Worm (Caenorhabditis elegans) whole organism, L3 larva: ENCODE results near the gene acs-5.

ENCODE experiments used
- R02D3.7 ChIP-seq: fragments of 150-350 bp; optimal IDR thresholded peaks from 2 replicates; lab custom pipeline; 2014; ENCODE audit warnings: missing biosample characterization, missing genetic modification characterization
- ZK546.5 ChIP-seq: sonication (generic microtip); optimal IDR thresholded peaks from 2 replicates; lab custom pipeline; 2017; ENCODE audit warnings: missing biosample characterization, missing genetic modification characterization
- ama-1 ChIP-seq: fragments of 150-350 bp; optimal IDR thresholded peaks from 2 replicates; lab custom pipeline; 2018
- ceh-16 ChIP-seq: sonication (generic microtip); optimal IDR thresholded peaks from 2 replicates; lab custom pipeline; 2017; ENCODE audit warnings: missing biosample characterization, missing genetic modification characterization
- ceh-28 ChIP-seq: fragments of 150-350 bp; optimal IDR thresholded peaks from 2 replicates; lab custom pipeline; 2014; ENCODE audit warnings: missing biosample characterization, missing genetic modification reagents, missing genetic modification characterization
- daf-12 ChIP-seq: fragments of 150-350 bp; optimal IDR thresholded peaks from 2 replicates; lab custom pipeline; 2014; ENCODE audit warnings: missing biosample characterization, missing genetic modification reagents, missing genetic modification characterization
- egl-5 ChIP-seq: fragments of 150-350 bp; optimal IDR thresholded peaks from 2 replicates; lab custom pipeline; 2017; ENCODE audit warnings: missing biosample characterization, missing genetic modification reagents, missing genetic modification characterization, inconsistent platforms
- elt-1 ChIP-seq: fragments of 150-350 bp; optimal IDR thresholded peaks from 2 replicates; lab custom pipeline; 2014; ENCODE audit warnings: missing biosample characterization, missing genetic modification characterization
- elt-2 ChIP-seq: sonication (generic microtip); optimal IDR thresholded peaks from 2 replicates; lab custom pipeline; 2016; ENCODE audit warnings: missing genetic modification reagents, mild to moderate bottlenecking, missing genetic modification characterization, missing compliant biosample characterization
- elt-3 ChIP-seq, 3 experiments: fragments of 150-350 bp in 1 of 3; sonication (generic microtip) in 2 of 3; optimal IDR thresholded peaks; 2 replicates in 2 of 3; 4 replicates in 1 of 3; lab custom pipeline; 2014 to 2017; ENCODE audit warnings: missing biosample characterization in 3 of 3, missing genetic modification characterization in 3 of 3
- eor-1 ChIP-seq, 2 experiments: fragments of 150-350 bp; optimal IDR thresholded peaks; 2 replicates each; lab custom pipeline; 2014 to 2018; ENCODE audit warnings: missing biosample characterization in 2 of 2, missing genetic modification characterization in 2 of 2
- fkh-2 ChIP-seq: fragments of 150-350 bp; optimal IDR thresholded peaks from 2 replicates; lab custom pipeline; 2014; ENCODE audit warnings: missing biosample characterization, missing genetic modification reagents, missing genetic modification characterization
- hmg-11 ChIP-seq: sonication (generic microtip); optimal IDR thresholded peaks from 2 replicates; lab custom pipeline; 2016; ENCODE audit warnings: missing genetic modification characterization, missing compliant biosample characterization
- jun-1 ChIP-seq: fragments of 150-350 bp; optimal IDR thresholded peaks from 2 replicates; lab custom pipeline; 2014; ENCODE audit warnings: missing biosample characterization, missing genetic modification reagents, missing genetic modification characterization
- lin-39 ChIP-seq: fragments of 150-350 bp; optimal IDR thresholded peaks from 2 replicates; lab custom pipeline; 2018; ENCODE audit warnings: missing biosample characterization, missing genetic modification reagents, missing genetic modification characterization
- lsy-12 ChIP-seq: sonication (generic microtip); optimal IDR thresholded peaks from 2 replicates; lab custom pipeline; 2016; ENCODE audit warnings: mild to moderate bottlenecking, missing genetic modification characterization, missing compliant biosample characterization
- mml-1 ChIP-seq: fragments of 150-350 bp; sonication (generic microtip); optimal IDR thresholded peaks from 3 replicates; lab custom pipeline; 2014; ENCODE audit warnings: missing biosample characterization, missing genetic modification characterization
- nfya-1 ChIP-seq: sonication (generic microtip); optimal IDR thresholded peaks from 2 replicates; lab custom pipeline; 2017; ENCODE audit warnings: missing genetic modification characterization, mild to moderate bottlenecking, missing compliant biosample characterization, antibody characterized with exemption, moderate library complexity; ENCODE audit not compliant: insufficient read depth
- nhr-11 ChIP-seq: fragments of 150-350 bp; optimal IDR thresholded peaks from 2 replicates; lab custom pipeline; 2014; ENCODE audit warnings: missing biosample characterization, missing genetic modification characterization
- nhr-12 ChIP-seq: fragments of 150-350 bp; optimal IDR thresholded peaks from 2 replicates; lab custom pipeline; 2014; ENCODE audit warnings: missing biosample characterization, missing genetic modification characterization
- nhr-23 ChIP-seq: fragments of 150-350 bp; optimal IDR thresholded peaks from 2 replicates; lab custom pipeline; 2014; ENCODE audit warnings: missing biosample characterization, missing genetic modification reagents, missing genetic modification characterization
- nhr-25 ChIP-seq: sonication (generic microtip); optimal IDR thresholded peaks from 2 replicates; lab custom pipeline; 2017; ENCODE audit warnings: missing biosample characterization, missing genetic modification characterization
- nhr-28 ChIP-seq: fragments of 150-350 bp; optimal IDR thresholded peaks from 2 replicates; lab custom pipeline; 2014; ENCODE audit warnings: missing biosample characterization, missing genetic modification characterization
- nhr-43 ChIP-seq: sonication (generic microtip); optimal IDR thresholded peaks from 2 replicates; lab custom pipeline; 2016; ENCODE audit warnings: mild to moderate bottlenecking, missing genetic modification characterization, missing compliant biosample characterization; ENCODE audit not compliant: poor library complexity, severe bottlenecking
- nhr-67 ChIP-seq: fragments of 150-350 bp; optimal IDR thresholded peaks from 2 replicates; lab custom pipeline; 2014; ENCODE audit warnings: missing biosample characterization, missing genetic modification characterization
- nhr-76 ChIP-seq: fragments of 150-350 bp; sonication (generic microtip); optimal IDR thresholded peaks from 5 replicates; lab custom pipeline; 2014; ENCODE audit warnings: missing biosample characterization, missing genetic modification characterization
- nhr-77 ChIP-seq: fragments of 150-350 bp; optimal IDR thresholded peaks from 2 replicates; lab custom pipeline; 2014; ENCODE audit warnings: missing biosample characterization, missing genetic modification characterization
- pha-4 ChIP-seq: fragments of 150-350 bp; optimal IDR thresholded peaks from 2 replicates; lab custom pipeline; 2014; ENCODE audit warnings: missing biosample characterization, missing genetic modification reagents, missing genetic modification characterization
- pqm-1 ChIP-seq: fragments of 150-350 bp; optimal IDR thresholded peaks from 2 replicates; lab custom pipeline; 2017; ENCODE audit warnings: missing biosample characterization, missing genetic modification characterization, inconsistent platforms
- sea-2 ChIP-seq: fragments of 150-350 bp; sonication (generic microtip); optimal IDR thresholded peaks from 4 replicates; lab custom pipeline; 2014; ENCODE audit warnings: missing biosample characterization, missing genetic modification reagents, missing genetic modification characterization
- skn-1 ChIP-seq: fragments of 150-350 bp; optimal IDR thresholded peaks from 2 replicates; lab custom pipeline; 2014; ENCODE audit warnings: missing biosample characterization, missing genetic modification characterization
- snpc-4 ChIP-seq: fragments of 150-350 bp; optimal IDR thresholded peaks from 2 replicates; lab custom pipeline; 2014; ENCODE audit warnings: missing biosample characterization, missing genetic modification characterization
- tbx-2 ChIP-seq: sonication (generic microtip); optimal IDR thresholded peaks from 2 replicates; lab custom pipeline; 2016; ENCODE audit warnings: mild to moderate bottlenecking, missing genetic modification characterization, missing compliant biosample characterization
- zag-1 ChIP-seq: fragments of 150-350 bp; optimal IDR thresholded peaks from 2 replicates; lab custom pipeline; 2014; ENCODE audit warnings: missing biosample characterization, missing genetic modification characterization
- ztf-11 ChIP-seq: fragments of 150-350 bp; optimal IDR thresholded peaks from 2 replicates; lab custom pipeline; 2014; ENCODE audit warnings: missing biosample characterization, missing genetic modification characterization
- ztf-4 ChIP-seq: fragments of 150-350 bp; optimal IDR thresholded peaks from 2 replicates; lab custom pipeline; 2014; ENCODE audit warnings: missing biosample characterization, missing genetic modification characterization

Gene acs-5

ce11 chrIII:13548982-13549381 is 5.6 kb upstream of the acs-5 start, which contains the start of gene mmad-1 (continued):
- TF ChIP-seq pha-4 = peak; percentile 76
- TF ChIP-seq tbx-2 (tag; lab: Kevin White, UChicago) = no peak
- TF ChIP-seq jun-1 = no peak
- TF ChIP-seq hmg-11 = peak; percentile 2
- TF ChIP-seq ceh-28 = peak; percentile 13
- TF ChIP-seq pqm-1 = peak; percentile 47
- TF ChIP-seq nhr-67 (tag; lab: Kevin White, UChicago) = no peak
- peak; percentile 72 for TF ChIP-seq nfya-1 (tag; lab: Kevin White, UChicago)
- TF ChIP-seq ceh-16 (tag; lab: Kevin White, UChicago) = no peak
- no peak for TF ChIP-seq ama-1
- no peak for TF ChIP-seq skn-1 (tag; lab: Kevin White, UChicago)
- no peak for TF ChIP-seq sea-2
- no peak for TF ChIP-seq eor-1 (tag; optimal IDR thresholded peaks at IDR 0.05; lab: Kevin White, UChicago)
- no peak for TF ChIP-seq ztf-4

ce11 chrIII:13546537-13546936 is 3.2 kb upstream of the acs-5 start, which contains the start of gene Y76A2B.4:
TSS of gene Y76A2B.4 (minus strand) at chrIII:13546777.
- TF ChIP-seq nhr-11 (tag; lab: Kevin White, UChicago) (no peak), ama-1 (peak; percentile 78), nhr-25 (tag; lab: Kevin White, UChicago) (peak; percentile 42), snpc-4 (tag; lab: Kevin White, UChicago) (no peak), nhr-43 (tag; lab: Kevin White, UChicago) (peak; percentile 19), elt-1 (no peak)
- TF ChIP-seq, all 47 proteins: peak for 3

ce11 chrIII:13544593-13544992 is 1.3 kb upstream of the acs-5 start:
- TF ChIP-seq nhr-43 (tag; lab: Kevin White, UChicago) = peak; percentile 26
- TF ChIP-seq elt-1 = no peak
- peak; percentile 93 for TF ChIP-seq elt-2 (tag; lab: Kevin White, UChicago)
- no peak for TF ChIP-seq skn-1 (tag; lab: Kevin White, UChicago)
- no peak for TF ChIP-seq mml-1 (tag; lab: Kevin White, UChicago)
- no peak for TF ChIP-seq ceh-16 (tag; lab: Kevin White, UChicago)
- TF ChIP-seq nhr-28 (tag; lab: Kevin White, UChicago) = no peak
- peak; percentile 19 for TF ChIP-seq jun-1
- no peak for TF ChIP-seq lsy-12 (tag; lab: Kevin White, UChicago)
- peak; percentile 44 for TF ChIP-seq nhr-25 (tag; lab: Kevin White, UChicago)
- no peak for TF ChIP-seq nhr-23 (tag; lab: Kevin White, UChicago)
- TF ChIP-seq elt-3 (tag; optimal IDR thresholded peaks at IDR 0.05; lab: Kevin White, UChicago) = peak; percentile 8 to 84 (median 46)
- TF ChIP-seq nhr-76 (tag; lab: Kevin White, UChicago) = no peak
- TF ChIP-seq nhr-67 (tag; lab: Kevin White, UChicago) = no peak
- no peak for TF ChIP-seq ZK546.5 (tag; lab: Kevin White, UChicago)
- TF ChIP-seq pha-4 = peak; percentile 31
- no peak for TF ChIP-seq ztf-11
- no peak for TF ChIP-seq sea-2
- no peak for TF ChIP-seq ceh-28
- TF ChIP-seq daf-12 (tag; lab: Kevin White, UChicago) = no peak
- no peak for TF ChIP-seq lin-39 (tag; lab: Kevin White, UChicago)
- TF ChIP-seq pqm-1 = peak; percentile 91
- TF ChIP-seq nhr-77 (tag; lab: Kevin White, UChicago) = no peak
- TF ChIP-seq zag-1 (tag; lab: Kevin White, UChicago) = no peak
- no peak for TF ChIP-seq nhr-11 (tag; lab: Kevin White, UChicago)
- TF ChIP-seq nfya-1 (tag; lab: Kevin White, UChicago) = peak; percentile 60
- TF ChIP-seq, all 47 proteins: peak for 8

ce11 chrIII:13542458-13542857 is 876 bp downstream of the acs-5 start:
- TF ChIP-seq elt-2 (tag; lab: Kevin White, UChicago) (peak; percentile 81), elt-3 (tag; optimal IDR thresholded peaks at IDR 0.05; lab: Kevin White, UChicago) (peak in 2 of 3 experiments; percentile 82 to 83), jun-1 (no peak), ceh-28 (no peak), nfya-1 (tag; lab: Kevin White, UChicago) (peak; percentile 1), pqm-1 (peak; percentile 90)

ce11 chrIII:13540791-13541190 is 2.5 kb downstream of the acs-5 start:
- TF ChIP-seq nfya-1 (tag; lab: Kevin White, UChicago) (no peak), nhr-12 (no peak), nhr-77 (tag; lab: Kevin White, UChicago) (no peak), egl-5 (tag; lab: Kevin White, UChicago) (no peak), ztf-11 (no peak), nhr-76 (tag; lab: Kevin White, UChicago) (no peak), fkh-2 (tag; lab: Kevin White, UChicago) (no peak), R02D3.7 (tag; lab: Kevin White, UChicago) (no peak), ceh-16 (tag; lab: Kevin White, UChicago) (no peak), tbx-2 (tag; lab: Kevin White, UChicago) (no peak), nhr-43 (tag; lab: Kevin White, UChicago) (no peak), lin-39 (tag; lab: Kevin White, UChicago) (no peak)
